Worm (Caenorhabditis elegans): Measurements from ENCODE around the gene ZK686.2.

Gene ZK686.2

DNA sequence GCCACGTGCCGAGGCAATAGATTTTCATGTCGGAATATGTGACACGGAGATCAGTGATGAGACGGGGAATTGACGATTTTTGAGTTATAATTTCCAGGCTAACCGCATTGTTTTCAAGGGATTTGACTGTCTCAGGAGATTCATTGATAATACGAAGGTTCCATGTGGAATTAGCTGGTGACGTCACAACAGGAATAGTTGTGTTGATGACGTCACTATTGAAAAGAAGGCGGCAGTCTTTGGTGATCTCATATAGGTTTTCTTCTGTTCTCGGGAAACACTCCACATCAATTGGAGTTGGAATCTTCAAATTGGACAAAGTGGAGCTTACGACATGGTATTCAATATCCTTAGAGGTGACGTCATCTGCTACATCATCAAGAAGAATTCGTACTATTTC, 22.7 kb downstream of the ZK686.2 start:
- no peak for TF ChIP-seq mdl-1 (tag; optimal IDR thresholded peaks at IDR 0.05)
- no peak for TF ChIP-seq nhr-21 (tag; optimal IDR thresholded peaks at IDR 0.05)
- TF ChIP-seq ceh-16 (tag; optimal IDR thresholded peaks at IDR 0.05): no peak
- TF ChIP-seq skn-1 (tag; optimal IDR thresholded peaks at IDR 0.05): no peak
- no peak for TF ChIP-seq ztf-11 (tag; optimal IDR thresholded peaks at IDR 0.05)
- TF ChIP-seq nhr-129 (tag; optimal IDR thresholded peaks at IDR 0.05): no peak
- TF ChIP-seq nhr-77 (tag; optimal IDR thresholded peaks at IDR 0.05): no peak
- no peak for TF ChIP-seq F13H6.1 (tag; optimal IDR thresholded peaks at IDR 0.05)
- no peak for TF ChIP-seq nhr-23 (tag; optimal IDR thresholded peaks at IDR 0.05)
- no peak for TF ChIP-seq sma-9 (GFP tag; optimal IDR thresholded peaks at IDR 0.05)
- TF ChIP-seq sma-9 (tag; optimal IDR thresholded peaks at IDR 0.05): no peak
- no peak for TF ChIP-seq lin-11 (tag; optimal IDR thresholded peaks at IDR 0.05)

DNA sequence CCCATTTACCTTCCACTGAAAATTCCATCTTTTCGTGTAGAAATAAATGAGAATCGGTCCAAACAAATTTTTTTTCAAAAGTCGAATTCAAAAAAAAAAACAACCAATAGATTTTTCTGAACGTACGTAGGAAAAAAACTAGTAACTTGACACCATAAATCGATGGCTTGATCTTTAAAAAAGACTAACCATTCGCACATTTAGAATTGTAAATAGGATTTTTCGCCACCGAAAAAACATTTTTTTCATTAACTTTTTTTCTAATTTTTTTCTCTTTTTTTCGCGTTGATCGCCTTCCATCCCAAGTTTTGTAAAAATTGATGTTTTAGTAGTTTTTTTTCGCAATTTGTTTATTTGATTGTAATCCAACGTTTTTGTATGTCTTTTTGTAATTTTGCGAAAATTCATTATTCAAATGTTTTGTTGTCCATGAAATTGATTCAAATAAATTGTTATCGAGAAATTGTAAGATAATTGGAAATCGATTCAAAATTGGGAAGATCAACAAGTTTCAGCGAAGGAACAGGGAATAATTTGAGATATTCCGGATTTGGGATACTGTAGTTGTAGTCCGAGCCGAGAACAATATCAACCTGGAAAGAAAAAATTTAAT, 28.1 kb downstream of the ZK686.2 start:
- no peak for TF ChIP-seq unc-55 (GFP tag; optimal IDR thresholded peaks at IDR 0.05)
- no peak for TF ChIP-seq blmp-1 (tag; optimal IDR thresholded peaks at IDR 0.05; ENCODE audit: insufficient read depth)
- TF ChIP-seq lin-11 (tag; optimal IDR thresholded peaks at IDR 0.05): no peak
- TF ChIP-seq ztf-4 (tag; optimal IDR thresholded peaks at IDR 0.05): peak; percentile 25

DNA sequence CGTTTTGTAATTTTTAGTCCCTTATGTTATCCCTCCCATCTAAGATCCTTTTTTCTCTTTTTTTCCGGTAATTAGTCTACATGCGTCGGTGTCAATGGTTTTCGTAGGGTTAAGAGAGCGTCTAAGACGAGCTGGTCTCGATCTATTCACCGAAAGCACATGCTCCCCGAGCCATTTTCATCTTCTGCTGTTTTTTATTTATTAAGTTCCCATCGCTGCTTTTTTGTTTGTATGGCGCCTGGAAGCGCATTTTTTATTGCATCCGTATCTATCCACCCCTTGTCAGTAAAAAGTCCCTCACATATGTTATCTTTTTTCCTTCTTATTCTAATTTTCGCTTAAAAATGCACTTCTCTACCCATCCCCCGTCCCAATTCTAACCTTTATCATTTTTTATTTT, 29.0 kb downstream of the ZK686.2 start:
- TF ChIP-seq nhr-21 (tag; optimal IDR thresholded peaks at IDR 0.05) (peak; percentile 12), Y55F3AM.14 (GFP tag; optimal IDR thresholded peaks at IDR 0.05) (peak; percentile 20), blmp-1 (tag; optimal IDR thresholded peaks at IDR 0.05; ENCODE audit: insufficient read depth) (no peak), nhr-11 (tag; optimal IDR thresholded peaks at IDR 0.05) (no peak)

DNA sequence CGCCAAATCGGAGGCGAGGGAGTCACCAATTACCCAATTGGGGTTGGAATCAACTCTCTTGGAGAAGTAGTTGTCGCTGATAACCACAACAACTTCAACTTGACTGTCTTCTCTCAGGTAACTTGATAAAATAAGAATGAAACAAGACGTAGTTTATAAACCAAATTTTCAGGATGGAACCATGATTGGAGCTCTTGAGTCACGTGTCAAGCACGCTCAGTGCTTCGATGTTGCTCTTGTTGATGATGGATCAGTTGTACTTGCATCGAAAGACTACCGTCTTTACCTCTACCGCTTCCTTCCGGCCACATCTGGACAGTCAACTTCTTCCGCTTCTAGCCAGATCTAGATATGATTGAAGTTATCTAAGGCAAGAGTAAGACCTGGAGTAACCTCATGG, 29.8 kb downstream of the ZK686.2 start:
- TF ChIP-seq mbf-1 (tag; optimal IDR thresholded peaks at IDR 0.05) (no peak), ztf-11 (tag; optimal IDR thresholded peaks at IDR 0.05) (no peak), Y55F3AM.14 (GFP tag; optimal IDR thresholded peaks at IDR 0.05) (no peak), aly-2 (tag; optimal IDR thresholded peaks at IDR 0.05) (no peak), zag-1 (tag; optimal IDR thresholded peaks at IDR 0.05) (no peak), ceh-82 (tag; optimal IDR thresholded peaks at IDR 0.05) (no peak), lin-13 (GFP tag; optimal IDR thresholded peaks at IDR 0.05) (no peak), snpc-4 (tag; optimal IDR thresholded peaks at IDR 0.05) (no peak), nhr-129 (tag; optimal IDR thresholded peaks at IDR 0.05) (no peak), elt-1 (tag; optimal IDR thresholded peaks at IDR 0.05) (no peak), sma-9 (GFP tag; optimal IDR thresholded peaks at IDR 0.05) (no peak), sma-9 (tag; optimal IDR thresholded peaks at IDR 0.05) (no peak), sma-3 (GFP tag; optimal IDR thresholded peaks at IDR 0.05) (no peak), dmd-4 (tag; optimal IDR thresholded peaks at IDR 0.05) (no peak), nhr-237 (tag; optimal IDR thresholded peaks at IDR 0.05) (no peak), elt-3 (tag; optimal IDR thresholded peaks at IDR 0.05) (no peak), F13H6.1 (tag; optimal IDR thresholded peaks at IDR 0.05) (no peak), skn-1 (tag; optimal IDR thresholded peaks at IDR 0.05) (no peak), C34F6.9 (tag; optimal IDR thresholded peaks at IDR 0.05) (no peak), ztf-1 (GFP tag; conservative IDR thresholded peaks at IDR 0.05) (no peak), nhr-21 (tag; optimal IDR thresholded peaks at IDR 0.05) (no peak)

DNA sequence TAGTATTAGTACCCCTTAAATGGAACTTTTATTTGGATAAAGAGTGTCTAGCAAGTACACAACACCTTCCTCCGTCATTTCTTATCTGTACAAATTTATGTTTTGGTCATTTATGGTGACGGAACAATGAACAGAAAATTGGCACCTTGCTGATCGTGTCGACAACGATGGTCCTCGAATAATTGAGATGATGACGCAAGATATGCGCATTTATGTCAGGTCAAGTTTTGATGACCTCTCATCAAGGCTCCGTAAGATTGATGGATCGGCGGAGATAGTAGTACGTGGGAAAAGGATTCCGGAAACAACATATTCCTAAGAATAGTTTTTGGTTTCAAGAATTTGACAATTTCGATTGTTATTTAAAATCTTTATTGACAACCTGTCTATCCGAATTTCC, 31.7 kb downstream of the ZK686.2 start:
- TF ChIP-seq lsy-2 (tag; optimal IDR thresholded peaks at IDR 0.05) (no peak), zag-1 (tag; optimal IDR thresholded peaks at IDR 0.05) (no peak), mdl-1 (tag; optimal IDR thresholded peaks at IDR 0.05) (no peak), dmd-4 (tag; optimal IDR thresholded peaks at IDR 0.05) (no peak), snpc-4 (tag; optimal IDR thresholded peaks at IDR 0.05) (no peak)

DNA sequence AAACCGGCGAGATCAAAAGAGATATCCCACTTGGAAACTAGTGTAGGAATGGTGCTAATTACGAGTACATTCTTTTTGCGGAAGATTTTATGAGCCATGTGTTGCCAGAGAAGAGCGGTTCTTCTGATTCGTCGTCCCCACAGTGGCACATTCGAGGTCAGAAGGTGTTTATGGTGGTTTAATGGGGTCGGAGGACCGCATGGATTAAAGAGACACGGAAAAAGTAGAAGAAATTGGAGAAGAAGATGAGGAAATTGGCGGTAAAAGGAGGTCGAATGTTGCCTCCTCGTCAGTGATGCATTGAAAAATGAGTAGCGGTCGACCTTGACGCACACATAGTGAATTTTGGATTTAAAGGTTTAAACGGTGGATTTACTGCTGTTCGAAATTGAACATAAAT, 32.3 kb downstream of the ZK686.2 start:
- TF ChIP-seq skn-1 (tag; optimal IDR thresholded peaks at IDR 0.05): no peak
- TF ChIP-seq nhr-129 (tag; optimal IDR thresholded peaks at IDR 0.05): peak; percentile 22
- peak; percentile 4 for TF ChIP-seq nhr-25 (tag; optimal IDR thresholded peaks at IDR 0.05)
